Worm (Caenorhabditis elegans) whole organism, L4/young adult: ENCODE measurements around the gene hsp-4.

Source experiments
- dao-5 ChIP-seq: sonication (generic microtip); optimal IDR thresholded peaks from 2 replicates; lab custom pipeline; 2016; ENCODE audit warnings: missing genotype, missing genetic modification characterization, moderate library complexity, missing compliant biosample characterization
- him-1 ChIP-seq: sonication (generic microtip); optimal IDR thresholded peaks from 2 replicates; lab custom pipeline; 2016; ENCODE audit warnings: missing genotype, missing genetic modification reagents, missing genetic modification characterization, missing compliant biosample characterization

ce11 chrII:7374980-7375379 is 22.5 kb upstream of the hsp-4 start, which contains the start of gene F43E2.1:
- no peak for TF ChIP-seq him-1 (tag; lab: Kevin White, UChicago)
- no peak for TF ChIP-seq dao-5 (tag; lab: Kevin White, UChicago)
